Fruit fly (Drosophila melanogaster) Kc167 (cell line): ENCODE measurements around the gene CG4789.

Experiments
- Myc ChIP-seq: fragments of >200 bp; optimal IDR thresholded peaks from 2 replicates; lab custom pipeline; 2017; ENCODE audit warnings: missing external identifiers
- Sin3A ChIP-seq: fragments of >200 bp; optimal IDR thresholded peaks from 2 replicates; lab custom pipeline; 2018; ENCODE audit warnings: missing external identifiers
- h ChIP-seq: fragments of >200 bp; optimal IDR thresholded peaks from 3 replicates; lab custom pipeline; 2018; ENCODE audit warnings: missing external identifiers
- insv ChIP-seq: fragments of >200 bp; optimal IDR thresholded peaks from 3 replicates; lab custom pipeline; 2018; ENCODE audit warnings: missing external identifiers
- psq ChIP-seq: fragments of >200 bp; optimal IDR thresholded peaks from 2 replicates; lab custom pipeline; 2017; ENCODE audit warnings: missing external identifiers
- ttk ChIP-seq: sonication (Bioruptor generic); optimal IDR thresholded peaks from 2 replicates; lab custom pipeline; 2017; ENCODE audit warnings: missing external identifiers

Gene CG4789

dm6 chrX:16774201-16775061, 26.3 kb upstream of the CG4789 start:
- no peak for TF ChIP-seq Sin3A (lab: Kevin White, UChicago)
- TF ChIP-seq h (lab: Kevin White, UChicago), result no peak
- no peak for TF ChIP-seq insv
- TF ChIP-seq Myc (lab: Kevin White, UChicago), result no peak
- no peak for TF ChIP-seq ttk (lab: Kevin White, UChicago)
- no peak for TF ChIP-seq psq (lab: Kevin White, UChicago)

- no peak for TF ChIP-seq h (lab: Kevin White, UChicago)
- no peak for TF ChIP-seq Myc (lab: Kevin White, UChicago)
- TF ChIP-seq Sin3A (lab: Kevin White, UChicago), result no peak
- TF ChIP-seq ttk (lab: Kevin White, UChicago), result no peak
- no peak for TF ChIP-seq psq (lab: Kevin White, UChicago)
- no peak for TF ChIP-seq insv
These were observed 25.6 kb upstream of the CG4789 start for dm6 chrX:16775083-16775482.

- no peak for TF ChIP-seq Sin3A (lab: Kevin White, UChicago)
These were observed 22.5 kb upstream of the CG4789 start for dm6 chrX:16778138-16778672.

DNA sequence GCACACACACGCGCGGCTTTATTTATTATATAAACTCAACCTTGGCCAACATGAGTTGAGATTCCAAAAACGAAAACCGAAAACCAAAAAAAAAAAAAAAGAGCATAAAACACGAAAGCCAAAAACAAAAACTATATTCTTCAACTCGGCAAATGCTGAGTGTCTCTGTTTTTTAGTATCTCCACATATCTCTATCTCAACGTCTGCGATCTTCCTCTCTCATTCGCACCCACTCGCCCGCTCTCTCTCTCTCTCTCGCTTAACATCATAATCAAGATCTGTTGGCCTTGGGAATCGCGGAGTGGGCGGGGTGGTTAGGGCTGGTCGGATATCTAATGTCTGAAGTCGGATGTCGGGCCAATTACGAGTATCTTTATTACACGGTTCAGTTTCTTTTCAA, 20.5 kb upstream of the CG4789 start:
- TF ChIP-seq Sin3A (lab: Kevin White, UChicago) (no peak), Myc (lab: Kevin White, UChicago) (no peak), psq (lab: Kevin White, UChicago) (no peak), h (lab: Kevin White, UChicago) (no peak)

DNA sequence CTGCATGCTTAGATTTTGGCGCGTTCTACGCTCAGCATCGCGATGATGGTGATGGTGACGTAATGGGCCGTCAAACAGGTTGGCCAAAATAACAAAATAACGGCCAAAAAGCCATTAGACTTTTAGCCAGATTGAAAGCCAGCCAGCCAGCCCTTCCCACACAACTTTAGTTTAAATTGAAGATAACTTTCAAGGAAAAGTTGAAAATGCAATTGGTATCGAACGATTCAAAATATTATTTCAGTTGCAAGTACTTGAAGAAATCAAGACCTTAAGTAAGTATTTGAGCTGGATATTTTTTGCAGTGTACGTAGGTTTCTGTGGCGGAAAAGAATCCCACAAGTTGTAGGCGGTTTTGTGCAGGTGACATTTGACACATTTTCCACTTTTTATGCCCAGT, 19.7 kb upstream of the CG4789 start:
- TF ChIP-seq h (lab: Kevin White, UChicago) (no peak), Myc (lab: Kevin White, UChicago) (no peak), ttk (lab: Kevin White, UChicago) (no peak), Sin3A (lab: Kevin White, UChicago) (no peak), psq (lab: Kevin White, UChicago) (no peak), insv (no peak)

dm6 chrX:16782175-16782916, 18.4 kb upstream of the CG4789 start:
- TF ChIP-seq Sin3A (lab: Kevin White, UChicago), result no peak
- TF ChIP-seq Myc (lab: Kevin White, UChicago), result no peak
- no peak for TF ChIP-seq ttk (lab: Kevin White, UChicago)
- no peak for TF ChIP-seq h (lab: Kevin White, UChicago)
- no peak for TF ChIP-seq psq (lab: Kevin White, UChicago)
- TF ChIP-seq insv, result no peak

dm6 chrX:16783141-16783715, 17.5 kb upstream of the CG4789 start, which contains the start of gene if:
TSS of gene if (minus strand) at chrX:16783434.
- TF ChIP-seq psq (lab: Kevin White, UChicago) (no peak), Myc (lab: Kevin White, UChicago) (no peak), Sin3A (lab: Kevin White, UChicago) (no peak), insv (no peak), ttk (lab: Kevin White, UChicago) (no peak)

dm6 chrX:16783743-16784142, 17.0 kb upstream of the CG4789 start, which contains the start of gene mRpL22:
TSS of gene mRpL22 (plus strand) at chrX:16783933.
- no peak for TF ChIP-seq h (lab: Kevin White, UChicago)
- no peak for TF ChIP-seq Sin3A (lab: Kevin White, UChicago)
- TF ChIP-seq insv, result no peak
- no peak for TF ChIP-seq Myc (lab: Kevin White, UChicago)
- TF ChIP-seq ttk (lab: Kevin White, UChicago), result no peak
- TF ChIP-seq psq (lab: Kevin White, UChicago), result no peak

dm6 chrX:16786860-16787415, 13.8 kb upstream of the CG4789 start, which contains the start of the genes CG9609 and Sap30:
TSS of gene CG9609 (minus strand) at chrX:16787008.
TSS of gene Sap30 (plus strand) at chrX:16787283.
- TF ChIP-seq insv, result no peak
- no peak for TF ChIP-seq psq (lab: Kevin White, UChicago)
- no peak for TF ChIP-seq h (lab: Kevin White, UChicago)
- no peak for TF ChIP-seq Sin3A (lab: Kevin White, UChicago)
- no peak for TF ChIP-seq Myc (lab: Kevin White, UChicago)
- TF ChIP-seq ttk (lab: Kevin White, UChicago), result no peak

- TF ChIP-seq ttk (lab: Kevin White, UChicago) (no peak), Sin3A (lab: Kevin White, UChicago) (no peak), insv (no peak), Myc (lab: Kevin White, UChicago) (no peak), h (lab: Kevin White, UChicago) (no peak), psq (lab: Kevin White, UChicago) (no peak)
These were observed 13.3 kb upstream of the CG4789 start for dm6 chrX:16787416-16787900.

dm6 chrX:16791058-16791457, 9.7 kb upstream of the CG4789 start, which contains the start of gene Rrp45:
TSS of gene Rrp45 (minus strand) at chrX:16791266.
- TF ChIP-seq psq (lab: Kevin White, UChicago) (no peak), ttk (lab: Kevin White, UChicago) (no peak), insv (no peak), h (lab: Kevin White, UChicago) (no peak), Sin3A (lab: Kevin White, UChicago) (no peak)
